Fruit fly (Drosophila melanogaster): ENCODE results near the gene rst.
A peak's percentile ranks its signal among the peaks of the same experiment; 100 is the strongest.

rst gene

dm6 chrX:3022464-3022863, 48.8 kb upstream of the rst start (continued):
- TF ChIP-seq CG8281 (tag; optimal IDR thresholded peaks at IDR 0.05) (no peak), chm (GFP tag; IDR thresholded peaks at IDR 0.05) (peak; percentile 80; the same call in 1 of the 2 replicates), vfl (GFP tag; optimal IDR thresholded peaks at IDR 0.05) (no peak), ttk (GFP tag; IDR thresholded peaks at IDR 0.05) (peak; percentile 47; the same call in 1 of the 2 replicates), CG3995 (GFP tag; optimal IDR thresholded peaks at IDR 0.05) (no peak), dimm (GFP tag; IDR thresholded peaks at IDR 0.05) (peak; percentile 56; the same call in 1 of the 2 replicates), pan (optimal IDR thresholded peaks at IDR 0.05) (no peak), pan (GFP tag; optimal IDR thresholded peaks at IDR 0.05 in 1 of 2, IDR thresholded peaks at IDR 0.05 in 1 of 2) (peak in 1 of 2 experiments; percentile 69), Lhr (GFP tag; optimal IDR thresholded peaks at IDR 0.05) (peak; percentile 18), ATbp (GFP tag; optimal IDR thresholded peaks at IDR 0.05) (peak; percentile 64), Taf1 (GFP tag; IDR thresholded peaks at IDR 0.05) (no peak), schlank (tag; optimal IDR thresholded peaks at IDR 0.05) (no peak), sqz (GFP tag; optimal IDR thresholded peaks at IDR 0.05) (peak; percentile 42), ewg (GFP tag; optimal IDR thresholded peaks at IDR 0.05) (peak; percentile 24), CG14050 (GFP tag; IDR thresholded peaks at IDR 0.05) (no peak; the same call in 2 of the 3 replicates), Adf1 (GFP tag; IDR thresholded peaks at IDR 0.05) (no peak), pum (GFP tag; optimal IDR thresholded peaks at IDR 0.05) (peak; percentile 64), CG3838 (GFP tag; optimal IDR thresholded peaks at IDR 0.05) (no peak), peb (GFP tag; IDR thresholded peaks at IDR 0.05) (peak; percentile 50; the same call in 1 of the 2 replicates), dati (GFP tag; IDR thresholded peaks at IDR 0.05) (peak; percentile 8; the same call in 1 of the 2 replicates), zfh2 (GFP tag; optimal IDR thresholded peaks at IDR 0.05) (no peak), dmrt99B (tag; optimal IDR thresholded peaks at IDR 0.05) (peak; percentile 77), CG9215 (GFP tag; IDR thresholded peaks at IDR 0.05) (peak; percentile 29; the same call in 1 of the 2 replicates), Ada2b (GFP tag; IDR thresholded peaks at IDR 0.05) (peak; percentile 71), Hmr (GFP tag; optimal IDR thresholded peaks at IDR 0.05) (peak; percentile 36), CG32772 (GFP tag; IDR thresholded peaks at IDR 0.05) (peak; percentile 61), Deaf1 (tag; optimal IDR thresholded peaks at IDR 0.05) (peak; percentile 41), tio (GFP tag; optimal IDR thresholded peaks at IDR 0.05) (peak; percentile 39), CG16815 (GFP tag; optimal IDR thresholded peaks at IDR 0.05) (peak; percentile 59), CG10321 (GFP tag; IDR thresholded peaks at IDR 0.05) (no peak), cato (GFP tag; optimal IDR thresholded peaks at IDR 0.05; ENCODE audit: borderline replicate concordance) (peak; percentile 14), twi (tag; optimal IDR thresholded peaks at IDR 0.05) (peak; percentile 49), CG10431 (GFP tag; optimal IDR thresholded peaks at IDR 0.05) (no peak), CG8089 (GFP tag; optimal IDR thresholded peaks at IDR 0.05) (peak; percentile 48), CG30403 (GFP tag; optimal IDR thresholded peaks at IDR 0.05) (peak; percentile 69), CG6254 (GFP tag; optimal IDR thresholded peaks at IDR 0.05) (peak; percentile 32), klu (GFP tag; IDR thresholded peaks at IDR 0.05) (no peak), CG8924 (tag; optimal IDR thresholded peaks at IDR 0.05) (peak; percentile 62), CG13624 (GFP tag; optimal IDR thresholded peaks at IDR 0.05) (peak; percentile 41), nom (GFP tag; optimal IDR thresholded peaks at IDR 0.05) (no peak), H2.0 (GFP tag; IDR thresholded peaks at IDR 0.05) (peak; percentile 71), caup (GFP tag; optimal IDR thresholded peaks at IDR 0.05; ENCODE audit: severe bottlenecking) (no peak), CG2712 (tag; optimal IDR thresholded peaks at IDR 0.05) (peak; percentile 81), Gsc (GFP tag; IDR thresholded peaks at IDR 0.05) (peak; percentile 51), CG13894 (tag; optimal IDR thresholded peaks at IDR 0.05) (no peak), CG9932 (GFP tag; IDR thresholded peaks at IDR 0.05) (peak; percentile 47), NfI (GFP tag; optimal IDR thresholded peaks at IDR 0.05) (peak; percentile 21), Kr (GFP tag; optimal IDR thresholded peaks at IDR 0.05) (no peak), CG4617 (GFP tag; optimal IDR thresholded peaks at IDR 0.05; ENCODE audit: borderline replicate concordance) (no peak), CG17385 (GFP tag; optimal IDR thresholded peaks at IDR 0.05) (peak; percentile 46), PHDP (tag; optimal IDR thresholded peaks at IDR 0.05) (peak; percentile 61)

Measured in whole organism, embryonic.